Fruit fly (Drosophila melanogaster) whole organism, embryonic: ENCODE results near the gene CG34307.

Experiments used
- Bdp1 ChIP-seq: fragments of 200-800 bp; sonication (Bioruptor generic); optimal IDR thresholded peaks from 3 replicates; lab custom pipeline; 2016; ENCODE audit warnings: missing biosample characterization, missing genetic modification characterization
- CG10565 ChIP-seq: fragments of 200-800 bp; sonication (Bioruptor generic); optimal IDR thresholded peaks from 3 replicates; lab custom pipeline; 2016; ENCODE audit warnings: missing biosample characterization, mild to moderate bottlenecking, missing genetic modification characterization
- CG12236 ChIP-seq: fragments of 200-800 bp; sonication (Bioruptor generic); optimal IDR thresholded peaks from 2 replicates; lab custom pipeline; 2016; ENCODE audit warnings: missing biosample characterization, missing genetic modification characterization
- CG14710 ChIP-seq: fragments of 200-800 bp; sonication (Bioruptor generic); optimal IDR thresholded peaks from 3 replicates; lab custom pipeline; 2019; ENCODE audit warnings: missing biosample characterization, mild to moderate bottlenecking, missing genetic modification characterization, moderate library complexity
- CG15601 ChIP-seq: fragments of 200-800 bp; sonication (Bioruptor generic); optimal IDR thresholded peaks from 3 replicates; lab custom pipeline; 2019; ENCODE audit warnings: missing biosample characterization, mild to moderate bottlenecking, missing genetic modification characterization, moderate library complexity
- CG17186 ChIP-seq: fragments of 200-800 bp; sonication (Bioruptor generic); optimal IDR thresholded peaks from 3 replicates; lab custom pipeline; 2017; ENCODE audit warnings: missing biosample characterization, missing genetic modification reagents, missing genetic modification characterization
- CG17385 ChIP-seq: fragments of 200-800 bp; sonication (Bioruptor generic); optimal IDR thresholded peaks from 3 replicates; lab custom pipeline; 2018; ENCODE audit warnings: missing biosample characterization, mild to moderate bottlenecking, missing genetic modification characterization
- CG17612 ChIP-seq: fragments of 200-800 bp; sonication (Bioruptor generic); IDR thresholded peaks from 2 replicates; pipeline ENCODE4 v1.3.6; 2022; ENCODE audit warnings: missing biosample characterization, missing genetic modification characterization
- CG18599 ChIP-seq: fragments of 200-800 bp; sonication (Bioruptor generic); optimal IDR thresholded peaks from 3 replicates; lab custom pipeline; 2017; ENCODE audit warnings: missing biosample characterization, missing genetic modification characterization, mild to moderate bottlenecking, moderate library complexity, missing genetic modification reagents
- CG18619 ChIP-seq: fragments of 200-800 bp; sonication (Bioruptor generic); optimal IDR thresholded peaks from 3 replicates; lab custom pipeline; 2017; ENCODE audit warnings: missing biosample characterization, mild to moderate bottlenecking, missing genetic modification characterization
- CG2202 ChIP-seq: fragments of 200-800 bp; sonication (Bioruptor generic); optimal IDR thresholded peaks from 2 replicates; lab custom pipeline; 2018; ENCODE audit warnings: missing biosample characterization, mild to moderate bottlenecking, missing genetic modification characterization
- CG2875 ChIP-seq: fragments of 200-800 bp; sonication (Bioruptor generic); optimal IDR thresholded peaks from 2 replicates; lab custom pipeline; 2017; ENCODE audit warnings: missing biosample characterization, mild to moderate bottlenecking, missing genetic modification characterization, missing genetic modification reagents
- CG32772 ChIP-seq: fragments of 200-800 bp; sonication (Bioruptor generic); IDR thresholded peaks from 2 replicates; pipeline ENCODE4 v1.3.6; 2022; ENCODE audit warnings: missing biosample characterization, missing genetic modification characterization
- CG34224 ChIP-seq: fragments of 200-800 bp; sonication (Bioruptor generic); IDR thresholded peaks from 3 replicates; pipeline ENCODE4 v1.3.6; 2022; ENCODE audit warnings: missing biosample characterization, missing genetic modification characterization; ENCODE audit not compliant: partially characterized antibody
- CG3726 ChIP-seq: fragments of 200-800 bp; sonication (Bioruptor generic); IDR thresholded peaks from 3 replicates; pipeline ENCODE4, ENCODE4 v1.3.6; 2022; ENCODE audit warnings: missing biosample characterization, missing genetic modification characterization
- CG6254 ChIP-seq: fragments of 200-800 bp; sonication (Bioruptor generic); optimal IDR thresholded peaks from 3 replicates; lab custom pipeline; 2017; ENCODE audit warnings: mild to moderate bottlenecking, missing biosample characterization, missing genetic modification reagents, missing genetic modification characterization
- CG6683 ChIP-seq: fragments of 200-800 bp; sonication (Bioruptor generic); optimal IDR thresholded peaks from 2 replicates; lab custom pipeline; 2017; ENCODE audit warnings: missing biosample characterization, mild to moderate bottlenecking, missing genetic modification characterization, missing genetic modification reagents
- CG6791 ChIP-seq: fragments of 200-800 bp; sonication (Bioruptor generic); IDR thresholded peaks from 3 replicates; pipeline ENCODE4 v1.3.6; 2022; ENCODE audit warnings: missing biosample characterization, missing genetic modification characterization; ENCODE audit not compliant: partially characterized antibody
- CG7987 ChIP-seq: fragments of 200-800 bp; sonication (Bioruptor generic); optimal IDR thresholded peaks from 2 replicates; lab custom pipeline; 2018; ENCODE audit warnings: missing biosample characterization, mild to moderate bottlenecking, missing genetic modification characterization, moderate library complexity
- CG8388 ChIP-seq: fragments of 200-800 bp; sonication (Bioruptor generic); optimal IDR thresholded peaks from 2 replicates; lab custom pipeline; 2019; ENCODE audit warnings: missing biosample characterization, mild to moderate bottlenecking, missing genetic modification characterization, moderate library complexity
- CG8478 ChIP-seq: fragments of >200 bp; optimal IDR thresholded peaks from 2 replicates; lab custom pipeline; 2018
- CG8765 ChIP-seq: fragments of 200-800 bp; sonication (Bioruptor generic); IDR thresholded peaks from 2 replicates; pipeline ENCODE4 v1.3.6; 2022; ENCODE audit warnings: missing biosample characterization, missing genetic modification characterization
- CG9437 ChIP-seq: fragments of 200-800 bp; sonication (Bioruptor generic); optimal IDR thresholded peaks from 2 replicates; lab custom pipeline; 2018; ENCODE audit warnings: missing biosample characterization, mild to moderate bottlenecking, missing genetic modification characterization
- CG9727 ChIP-seq: fragments of 200-800 bp; sonication (Bioruptor generic); optimal IDR thresholded peaks from 3 replicates; lab custom pipeline; 2017; ENCODE audit warnings: missing biosample characterization, mild to moderate bottlenecking, missing genetic modification characterization
- Dad ChIP-seq: fragments of 200-800 bp; sonication (Bioruptor generic); optimal IDR thresholded peaks from 3 replicates; lab custom pipeline; 2016; ENCODE audit warnings: missing biosample characterization, missing genetic modification characterization
- Doc3 ChIP-seq: fragments of 200-800 bp; sonication (Bioruptor generic); IDR thresholded peaks from 3 replicates; pipeline ENCODE4 v1.3.6; 2022; ENCODE audit warnings: missing biosample characterization, missing genetic modification characterization; ENCODE audit not compliant: partially characterized antibody
- H2.0 ChIP-seq: fragments of 200-800 bp; sonication (Bioruptor generic); IDR thresholded peaks from 2 replicates; pipeline ENCODE4 v1.3.6; 2022; ENCODE audit warnings: missing biosample characterization, missing genetic modification characterization
- Hr78 ChIP-seq, 2 experiments: fragments of 200-800 bp in 1 of 2; fragments of >200 bp in 1 of 2; sonication (Bioruptor generic) in 1 of 2; optimal IDR thresholded peaks; 2 replicates each; lab custom pipeline; 2017 to 2019; ENCODE audit warnings: missing biosample characterization in 2 of 2, missing genetic modification characterization in 2 of 2, mild to moderate bottlenecking in 1 of 2, moderate library complexity in 1 of 2
- Lpt ChIP-seq: fragments of >200 bp; optimal IDR thresholded peaks from 2 replicates; lab custom pipeline; 2018; ENCODE audit warnings: missing biosample characterization, missing genetic modification characterization
- Neu2 ChIP-seq: fragments of 200-800 bp; sonication (Bioruptor generic); optimal IDR thresholded peaks from 3 replicates; lab custom pipeline; 2016; ENCODE audit warnings: missing biosample characterization, missing genetic modification characterization, borderline replicate concordance
- PHDP ChIP-seq: fragments of 200-800 bp; sonication (Bioruptor generic); optimal IDR thresholded peaks from 3 replicates; lab custom pipeline; 2018; ENCODE audit warnings: missing biosample characterization, mild to moderate bottlenecking, missing genetic modification characterization, moderate library complexity
- Sox102F ChIP-seq: fragments of 200-800 bp; sonication (Bioruptor generic); optimal IDR thresholded peaks from 2 replicates; lab custom pipeline; 2018; ENCODE audit warnings: missing biosample characterization, mild to moderate bottlenecking, missing genetic modification characterization, moderate library complexity
- Ssrp ChIP-seq: fragments of 200-800 bp; sonication (Bioruptor generic); optimal IDR thresholded peaks from 2 replicates; lab custom pipeline; 2018; ENCODE audit warnings: missing biosample characterization, mild to moderate bottlenecking, missing genetic modification characterization, moderate library complexity
- ato ChIP-seq: fragments of 200-800 bp; sonication (Bioruptor generic); IDR thresholded peaks from 2 replicates; pipeline ENCODE4 v1.3.6; 2022; ENCODE audit warnings: missing biosample characterization, missing genetic modification characterization; ENCODE audit not compliant: partially characterized antibody
- chn ChIP-seq: fragments of 200-800 bp; sonication (Bioruptor generic); optimal IDR thresholded peaks from 2 replicates; lab custom pipeline; 2016; ENCODE audit warnings: missing biosample characterization, missing genetic modification characterization
- ci ChIP-seq: fragments of 200-800 bp; sonication (Bioruptor generic); IDR thresholded peaks from 3 replicates; pipeline ENCODE4 v1.3.6; 2022; ENCODE audit warnings: missing biosample characterization, missing genetic modification characterization
- dm ChIP-seq: fragments of 200-800 bp; sonication (Bioruptor generic); optimal IDR thresholded peaks from 3 replicates; lab custom pipeline; 2016; ENCODE audit warnings: missing biosample characterization, missing genetic modification characterization
- dysf ChIP-seq: fragments of 200-800 bp; sonication (Bioruptor generic); IDR thresholded peaks from 3 replicates; pipeline ENCODE4 v1.3.6; 2022; ENCODE audit warnings: missing biosample characterization, missing genetic modification characterization
- ewg ChIP-seq: fragments of 200-800 bp; sonication (Bioruptor generic); optimal IDR thresholded peaks from 3 replicates; lab custom pipeline; 2017; ENCODE audit warnings: mild to moderate bottlenecking, missing biosample characterization, missing genetic modification reagents, missing genetic modification characterization
- gsb ChIP-seq: fragments of 200-800 bp; sonication (Bioruptor generic); IDR thresholded peaks from 2 replicates; pipeline ENCODE4 v1.3.6; 2022; ENCODE audit warnings: missing biosample characterization, missing genetic modification characterization
- ken ChIP-seq: fragments of 200-800 bp; sonication (Bioruptor generic); IDR thresholded peaks from 3 replicates; pipeline ENCODE4 v1.3.6; 2022; ENCODE audit warnings: missing biosample characterization, missing genetic modification characterization
- klu ChIP-seq: fragments of 200-800 bp; sonication (Bioruptor generic); IDR thresholded peaks from 2 replicates; pipeline ENCODE4 v1.3.6; 2022; ENCODE audit warnings: missing biosample characterization, missing genetic modification characterization
- onecut ChIP-seq: fragments of 200-800 bp; sonication (Bioruptor generic); IDR thresholded peaks from 2 replicates; pipeline ENCODE4 v1.3.6; 2022; ENCODE audit warnings: missing biosample characterization, missing genetic modification characterization
- peb ChIP-seq: fragments of 200-800 bp; sonication (Bioruptor generic); IDR thresholded peaks from 2 replicates; pipeline ENCODE4 v1.3.6; 2022; ENCODE audit warnings: missing biosample characterization, missing genetic modification characterization
- prd ChIP-seq, 3 experiments: fragments of >200 bp in 2 of 3; fragments of 200-800 bp in 1 of 3; sonication (Bioruptor generic) in 1 of 3; optimal IDR thresholded peaks in 2 of 3; IDR thresholded peaks in 1 of 3; 2 replicates in 2 of 3; 3 replicates in 1 of 3; pipeline versions ENCODE4 v1.3.6 to Lab custom; 2017 to 2022; ENCODE audit warnings: missing biosample characterization in 1 of 3, missing genetic modification characterization in 1 of 3
- psq ChIP-seq: fragments of 200-800 bp; sonication (Bioruptor generic); optimal IDR thresholded peaks from 2 replicates; lab custom pipeline; 2017; ENCODE audit warnings: missing biosample characterization, missing genetic modification characterization
- repo ChIP-seq: fragments of 200-800 bp; sonication (Bioruptor generic); optimal IDR thresholded peaks from 2 replicates; lab custom pipeline; 2016; ENCODE audit warnings: missing biosample characterization, missing genetic modification characterization
- scrt ChIP-seq: fragments of 200-800 bp; sonication (Bioruptor generic); optimal IDR thresholded peaks from 2 replicates; lab custom pipeline; 2018; ENCODE audit warnings: missing biosample characterization, mild to moderate bottlenecking, missing genetic modification characterization, moderate library complexity
- vfl ChIP-seq: fragments of 200-800 bp; sonication (Bioruptor generic); optimal IDR thresholded peaks from 2 replicates; lab custom pipeline; 2016; ENCODE audit warnings: missing biosample characterization, missing genetic modification characterization
- wor ChIP-seq: fragments of 200-800 bp; sonication (Bioruptor generic); IDR thresholded peaks from 2 replicates; pipeline ENCODE4 v1.3.6; 2022; ENCODE audit warnings: missing biosample characterization, missing genetic modification characterization

The CG34307 gene

dm6 chr3R:11920605-11921004 lies 23.2 kb downstream of the CG34307 start (continued):
- TF ChIP-seq CG6791 (GFP tag; lab: Robert Waterston, UW) (no peak), vfl (GFP tag; lab: Kevin White, UChicago) (no peak), Lpt (GFP tag; lab: Kevin White, UChicago) (no peak), Hr78 (GFP tag; optimal IDR thresholded peaks at IDR 0.05; lab: Kevin White, UChicago) (no peak), CG34224 (no peak), scrt (GFP tag; lab: Kevin White, UChicago) (no peak), Neu2 (GFP tag; lab: Kevin White, UChicago) (no peak), ato (no peak), repo (no peak), dysf (GFP tag; lab: Robert Waterston, UW) (peak; percentile 62; the same call in 2 of the 3 replicates), Ssrp (tag; lab: Kevin White, UChicago) (no peak), Doc3 (GFP tag; lab: Robert Waterston, UW) (no peak), CG17385 (GFP tag; lab: Kevin White, UChicago) (peak; percentile 24), CG6683 (GFP tag; lab: Kevin White, UChicago) (no peak), CG14710 (tag; lab: Kevin White, UChicago) (no peak), chn (GFP tag; lab: Kevin White, UChicago) (no peak), CG8478 (lab: Kevin White, UChicago) (no peak), psq (GFP tag; lab: Kevin White, UChicago) (no peak), CG17186 (no peak), ken (GFP tag; lab: Robert Waterston, UW) (0 out of 3 replicates have a peak, but pooled peaks have one; percentile 31), wor (GFP tag; lab: Robert Waterston, UW) (no peak), Dad (no peak), CG18619 (no peak), CG8388 (GFP tag; lab: Kevin White, UChicago) (no peak), PHDP (tag; lab: Kevin White, UChicago) (no peak), Bdp1 (GFP tag; lab: Kevin White, UChicago) (no peak), CG12236 (no peak), CG8765 (GFP tag; lab: Robert Waterston, UW) (no peak), ci (GFP tag; lab: Robert Waterston, UW) (0 out of 3 replicates have a peak, but pooled peaks have one; percentile 22), CG32772 (0 out of 2 replicates have a peak, but pooled peaks have one; percentile 23), CG9727 (GFP tag; lab: Kevin White, UChicago) (no peak), CG17612 (GFP tag; lab: Robert Waterston, UW) (no peak), CG18599 (GFP tag; lab: Kevin White, UChicago) (peak; percentile 43), CG7987 (GFP tag; lab: Kevin White, UChicago) (no peak), peb (GFP tag; lab: Robert Waterston, UW) (0 out of 2 replicates have a peak, but pooled peaks have one; percentile 19), prd (optimal IDR thresholded peaks at IDR 0.05; lab: Kevin White, UChicago) (no peak), prd (GFP tag; IDR thresholded peaks at IDR 0.05; lab: Robert Waterston, UW) (peak; percentile 47; the same call in 1 of the 3 replicates), onecut (no peak), CG6254 (no peak), CG9437 (no peak), gsb (no peak), CG3726 (no peak), Sox102F (GFP tag; lab: Kevin White, UChicago) (peak; percentile 56), CG10565 (GFP tag; lab: Kevin White, UChicago) (no peak), ewg (GFP tag; lab: Kevin White, UChicago) (no peak), CG2875 (GFP tag; lab: Kevin White, UChicago) (no peak), CG2202 (tag; lab: Kevin White, UChicago) (no peak), CG15601 (tag; lab: Kevin White, UChicago) (no peak), klu (GFP tag; lab: Robert Waterston, UW) (no peak), H2.0 (GFP tag; lab: Robert Waterston, UW) (no peak), dm (GFP tag; lab: Kevin White, UChicago) (no peak)
